Worm (Caenorhabditis elegans) whole organism, L4 larva: ENCODE results near the gene capg-2.

ENCODE experiments used
- D1046.2 ChIP-seq: fragments of 200-800 bp; sonication (Bioruptor generic); IDR thresholded peaks from 2 replicates; pipeline ENCODE4 v1.3.6; 2022; ENCODE audit warnings: missing genetic modification characterization, missing compliant biosample characterization
- F26F4.8 ChIP-seq: fragments of 200-800 bp; sonication (Bioruptor generic); conservative IDR thresholded peaks from 2 replicates; pipeline ENCODE4 v1.3.6; 2022; ENCODE audit warnings: missing genetic modification characterization, missing compliant biosample characterization
- F37D6.2 ChIP-seq: sonication (generic microtip); optimal IDR thresholded peaks from 2 replicates; lab custom pipeline; 2016; ENCODE audit warnings: mild to moderate bottlenecking, missing genetic modification characterization, missing compliant biosample characterization
- T20F7.1 ChIP-seq: fragments of 200-800 bp; sonication (Bioruptor generic); optimal IDR thresholded peaks from 2 replicates; lab custom pipeline; 2018; ENCODE audit warnings: mild to moderate bottlenecking, missing genetic modification characterization, missing compliant biosample characterization
- T26A8.4 ChIP-seq: fragments of 200-800 bp; sonication (Bioruptor generic); IDR thresholded peaks from 2 replicates; pipeline ENCODE4 v1.3.6; 2022; ENCODE audit warnings: missing genetic modification characterization, missing compliant biosample characterization
- Y48G9A.11 ChIP-seq: fragments of 200-800 bp; sonication (Bioruptor generic); IDR thresholded peaks from 2 replicates; pipeline ENCODE4 v1.3.6; 2022; ENCODE audit warnings: missing genetic modification reagents, missing genetic modification characterization, missing compliant biosample characterization
- Y75B8A.6 ChIP-seq: fragments of 200-800 bp; sonication (Bioruptor generic); IDR thresholded peaks from 2 replicates; pipeline ENCODE4 v1.3.6; 2022; ENCODE audit warnings: missing genetic modification reagents, missing genetic modification characterization, missing compliant biosample characterization
- ZK337.2 ChIP-seq: fragments of 200-800 bp; sonication (Bioruptor generic); IDR thresholded peaks from 2 replicates; pipeline ENCODE4 v1.3.6; 2022; ENCODE audit warnings: missing genetic modification reagents, missing genetic modification characterization, missing compliant biosample characterization
- ZK546.5 ChIP-seq, 2 experiments: sonication (generic microtip); optimal IDR thresholded peaks; 2 replicates each; lab custom pipeline; 2017; ENCODE audit warnings: missing biosample characterization in 2 of 2, missing genetic modification characterization in 2 of 2
- ceh-44 ChIP-seq: fragments of 200-800 bp; sonication (Bioruptor generic); IDR thresholded peaks from 2 replicates; pipeline ENCODE4 v1.3.6; 2022; ENCODE audit warnings: missing genetic modification reagents, missing genetic modification characterization, missing compliant biosample characterization
- ceh-82 ChIP-seq: sonication (generic microtip); optimal IDR thresholded peaks from 2 replicates; lab custom pipeline; 2017; ENCODE audit warnings: missing biosample characterization, missing genetic modification characterization
- ces-1 ChIP-seq: fragments of 150-350 bp; sonication (generic microtip); optimal IDR thresholded peaks from 4 replicates; lab custom pipeline; 2014; ENCODE audit warnings: missing biosample characterization, missing genetic modification reagents, missing genetic modification characterization
- cey-2 ChIP-seq: sonication (generic microtip); optimal IDR thresholded peaks from 3 replicates; lab custom pipeline; 2017; ENCODE audit warnings: missing genetic modification characterization, mild to moderate bottlenecking, missing compliant biosample characterization, antibody characterized with exemption, borderline replicate concordance; ENCODE audit not compliant: insufficient read depth
- daf-12 ChIP-seq: fragments of 150-350 bp; optimal IDR thresholded peaks from 2 replicates; lab custom pipeline; 2014; ENCODE audit warnings: missing biosample characterization, missing genetic modification reagents, missing genetic modification characterization
- daf-19 ChIP-seq: fragments of 200-800 bp; sonication (Bioruptor generic); conservative IDR thresholded peaks from 2 replicates; pipeline ENCODE4 v1.3.6; 2022; ENCODE audit warnings: missing genetic modification characterization, missing compliant biosample characterization
- daf-8 ChIP-seq: fragments of 200-800 bp; sonication (Bioruptor generic); IDR thresholded peaks from 2 replicates; pipeline ENCODE4 v1.3.6; 2022; ENCODE audit warnings: missing genetic modification characterization, missing compliant biosample characterization
- dve-1 ChIP-seq: sonication (generic microtip); optimal IDR thresholded peaks from 2 replicates; lab custom pipeline; 2017; ENCODE audit warnings: antibody characterized with exemption, mild to moderate bottlenecking, missing genetic modification characterization, missing compliant biosample characterization; ENCODE audit not compliant: insufficient read depth
- egl-43 ChIP-seq: fragments of 200-800 bp; sonication (Bioruptor generic); IDR thresholded peaks from 2 replicates; pipeline ENCODE4 v1.3.6; 2022; ENCODE audit warnings: missing genetic modification reagents, missing genetic modification characterization, missing compliant biosample characterization
- hif-1 ChIP-seq, 2 experiments: sonication (generic microtip); optimal IDR thresholded peaks; 2 replicates each; lab custom pipeline; 2016 to 2017; ENCODE audit warnings: missing compliant biosample characterization in 2 of 2, missing genetic modification characterization in 2 of 2, missing genetic modification reagents in 2 of 2, missing genotype in 2 of 2, mild to moderate bottlenecking in 1 of 2
- jun-1 ChIP-seq: fragments of 150-350 bp; optimal IDR thresholded peaks from 2 replicates; lab custom pipeline; 2014; ENCODE audit warnings: missing biosample characterization, missing genetic modification reagents, missing genetic modification characterization
- lim-7 ChIP-seq: fragments of 200-800 bp; sonication (Bioruptor generic); IDR thresholded peaks from 2 replicates; pipeline ENCODE4 v1.3.6; 2022; ENCODE audit warnings: missing genetic modification characterization, missing compliant biosample characterization
- lin-1 ChIP-seq: fragments of 200-800 bp; sonication (Bioruptor generic); IDR thresholded peaks from 2 replicates; pipeline ENCODE4 v1.3.6; 2022; ENCODE audit warnings: missing genetic modification reagents, missing genetic modification characterization, missing compliant biosample characterization
- lin-38 ChIP-seq: fragments of 200-800 bp; sonication (Bioruptor generic); IDR thresholded peaks from 2 replicates; pipeline ENCODE4 v1.3.6; 2022; ENCODE audit warnings: missing genetic modification reagents, missing genetic modification characterization, missing compliant biosample characterization
- lsy-2 ChIP-seq, 2 experiments: fragments of 150-350 bp in 1 of 2; sonication (generic microtip) in 1 of 2; optimal IDR thresholded peaks; 2 replicates each; lab custom pipeline; 2014 to 2017; ENCODE audit warnings: missing biosample characterization in 2 of 2, missing genetic modification characterization in 2 of 2
- madf-5 ChIP-seq, 2 experiments: fragments of 200-800 bp; sonication (Bioruptor generic); IDR thresholded peaks; 2 replicates each; pipeline ENCODE4 v1.3.6; 2022; ENCODE audit warnings: missing compliant biosample characterization in 2 of 2, missing genetic modification characterization in 2 of 2
- mdl-1 ChIP-seq, 2 experiments: fragments of 150-350 bp in 1 of 2; sonication (generic microtip) in 1 of 2; optimal IDR thresholded peaks; 2 replicates each; lab custom pipeline; 2014 to 2017; ENCODE audit warnings: missing biosample characterization in 2 of 2, missing genetic modification characterization in 2 of 2
- mep-1 ChIP-seq: fragments of 150-350 bp; sonication (generic microtip); optimal IDR thresholded peaks from 3 replicates; lab custom pipeline; 2014; ENCODE audit warnings: missing biosample characterization, missing genetic modification characterization
- mes-2 ChIP-seq: sonication (generic microtip); optimal IDR thresholded peaks from 2 replicates; lab custom pipeline; 2016; ENCODE audit warnings: missing genotype, mild to moderate bottlenecking, missing genetic modification characterization, missing compliant biosample characterization; ENCODE audit not compliant: poor library complexity, severe bottlenecking
- mxl-2 ChIP-seq: fragments of 200-800 bp; sonication (Bioruptor generic); conservative IDR thresholded peaks from 2 replicates; pipeline ENCODE4 v1.3.6; 2022; ENCODE audit warnings: missing genetic modification reagents, missing genetic modification characterization, missing compliant biosample characterization
- mxl-3 ChIP-seq: fragments of 200-800 bp; sonication (Bioruptor generic); optimal IDR thresholded peaks from 2 replicates; lab custom pipeline; 2018; ENCODE audit warnings: mild to moderate bottlenecking, missing genetic modification characterization, missing compliant biosample characterization
- nhr-102 ChIP-seq: sonication (generic microtip); optimal IDR thresholded peaks from 2 replicates; lab custom pipeline; 2016; ENCODE audit warnings: mild to moderate bottlenecking, missing genetic modification characterization, moderate library complexity, missing compliant biosample characterization
- nhr-111 ChIP-seq: fragments of 200-800 bp; sonication (Bioruptor generic); optimal IDR thresholded peaks from 2 replicates; lab custom pipeline; 2018; ENCODE audit warnings: mild to moderate bottlenecking, missing genetic modification characterization, missing compliant biosample characterization
- nhr-237 ChIP-seq: sonication (generic microtip); optimal IDR thresholded peaks from 2 replicates; lab custom pipeline; 2017; ENCODE audit warnings: missing biosample characterization, missing genetic modification characterization
- nhr-25 ChIP-seq: sonication (generic microtip); optimal IDR thresholded peaks from 2 replicates; lab custom pipeline; 2017; ENCODE audit warnings: missing genetic modification characterization, mild to moderate bottlenecking, missing compliant biosample characterization, antibody characterized with exemption, moderate library complexity, borderline replicate concordance; ENCODE audit not compliant: insufficient read depth
- nhr-28 ChIP-seq: fragments of 150-350 bp; optimal IDR thresholded peaks from 2 replicates; lab custom pipeline; 2014; ENCODE audit warnings: missing biosample characterization, missing genetic modification characterization
- nhr-41 ChIP-seq: fragments of 200-800 bp; sonication (Bioruptor generic); IDR thresholded peaks from 2 replicates; pipeline ENCODE4 v1.3.6; 2022; ENCODE audit warnings: missing genetic modification reagents, missing genetic modification characterization, missing compliant biosample characterization
- nhr-42 ChIP-seq: fragments of 200-800 bp; sonication (Bioruptor generic); IDR thresholded peaks from 2 replicates; pipeline ENCODE4 v1.3.6; 2022; ENCODE audit warnings: missing genetic modification characterization, missing compliant biosample characterization
- nhr-77 ChIP-seq: fragments of 150-350 bp; optimal IDR thresholded peaks from 2 replicates; lab custom pipeline; 2014; ENCODE audit warnings: missing biosample characterization, missing genetic modification characterization
- pqm-1 ChIP-seq: sonication (generic microtip); optimal IDR thresholded peaks from 2 replicates; lab custom pipeline; 2017; ENCODE audit warnings: missing biosample characterization, missing genetic modification characterization
- sdz-12 ChIP-seq: fragments of 200-800 bp; sonication (Bioruptor generic); optimal IDR thresholded peaks from 2 replicates; lab custom pipeline; 2018; ENCODE audit warnings: mild to moderate bottlenecking, missing genetic modification characterization, missing compliant biosample characterization
- set-16 ChIP-seq: fragments of 200-800 bp; sonication (Bioruptor generic); IDR thresholded peaks from 2 replicates; pipeline ENCODE4 v1.3.6; 2022; ENCODE audit warnings: missing genetic modification reagents, missing genetic modification characterization, missing compliant biosample characterization
- skn-1 ChIP-seq: fragments of 150-350 bp; optimal IDR thresholded peaks from 2 replicates; lab custom pipeline; 2014; ENCODE audit warnings: missing biosample characterization, missing genetic modification characterization
- spr-1 ChIP-seq: sonication (generic microtip); optimal IDR thresholded peaks from 2 replicates; lab custom pipeline; 2016; ENCODE audit warnings: mild to moderate bottlenecking, missing genetic modification characterization, missing compliant biosample characterization
- tra-1 ChIP-seq: fragments of 200-800 bp; sonication (Bioruptor generic); IDR thresholded peaks from 2 replicates; pipeline ENCODE4 v1.3.6; 2022; ENCODE audit warnings: missing genetic modification reagents, missing genetic modification characterization, missing compliant biosample characterization
- unc-130 ChIP-seq: sonication (generic microtip); optimal IDR thresholded peaks from 2 replicates; lab custom pipeline; 2016; ENCODE audit warnings: missing genetic modification reagents, missing genetic modification characterization, missing compliant biosample characterization
- zag-1 ChIP-seq: fragments of 150-350 bp; optimal IDR thresholded peaks from 2 replicates; lab custom pipeline; 2014; ENCODE audit warnings: missing biosample characterization, missing genetic modification characterization
- zfp-2 ChIP-seq: sonication (generic microtip); optimal IDR thresholded peaks from 2 replicates; lab custom pipeline; 2016; ENCODE audit warnings: mild to moderate bottlenecking, missing genetic modification characterization, missing compliant biosample characterization
- zip-11 ChIP-seq: fragments of 200-800 bp; sonication (Bioruptor generic); IDR thresholded peaks from 2 replicates; pipeline ENCODE4 v1.3.6; 2022; ENCODE audit warnings: missing genetic modification characterization, missing compliant biosample characterization
- zip-2 ChIP-seq: fragments of 150-350 bp; optimal IDR thresholded peaks from 2 replicates; lab custom pipeline; 2014; ENCODE audit warnings: missing biosample characterization, missing genetic modification characterization
- ztf-11 ChIP-seq: fragments of 150-350 bp; optimal IDR thresholded peaks from 2 replicates; lab custom pipeline; 2014; ENCODE audit warnings: missing biosample characterization, missing genetic modification characterization

The capg-2 gene

DNA sequence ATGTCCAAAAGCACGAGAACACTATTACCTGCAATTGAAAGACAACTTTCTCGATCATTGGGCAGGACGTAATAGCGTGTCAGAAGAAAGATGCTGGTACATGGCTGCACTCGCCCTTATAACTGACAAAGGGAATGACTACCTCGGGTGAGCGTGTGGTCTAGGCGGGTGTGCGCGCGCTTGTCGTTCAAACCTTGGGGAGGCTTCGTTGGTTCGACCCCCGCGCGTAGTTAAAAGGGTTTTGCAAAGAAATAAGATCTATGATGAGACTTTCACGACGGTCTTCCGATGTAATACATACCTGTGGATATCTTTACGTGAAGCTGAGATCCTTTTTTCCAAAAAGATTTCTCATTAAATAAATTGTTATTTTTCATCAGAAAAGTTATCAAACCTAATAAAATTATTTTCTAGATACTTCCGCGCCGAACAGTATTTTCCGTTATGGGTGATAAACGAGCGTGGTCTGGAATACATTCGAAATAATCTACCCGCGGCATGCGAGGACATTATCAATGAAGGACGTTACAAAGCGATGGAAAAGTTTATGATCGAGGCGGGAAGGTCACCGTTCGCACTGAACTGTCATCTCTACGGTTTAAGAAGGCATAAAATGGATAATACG lies 31.9 kb downstream of the capg-2 start (continued):
- TF ChIP-seq ceh-44 (GFP tag; lab: Robert Waterston, UW) = peak; percentile 98
- peak; percentile 89 for TF ChIP-seq F37D6.2
- peak; percentile 99 for TF ChIP-seq tra-1
- TF ChIP-seq Y75B8A.6 (GFP tag; lab: Robert Waterston, UW) = peak; percentile 96
- peak; percentile 93 for TF ChIP-seq mxl-2
- TF ChIP-seq lim-7 (GFP tag; lab: Robert Waterston, UW) = peak; percentile 100
- peak; percentile 96 for TF ChIP-seq nhr-42
- TF ChIP-seq egl-43 (GFP tag; lab: Robert Waterston, UW) = peak; percentile 100
- TF ChIP-seq jun-1 (tag; lab: Kevin White, UChicago) = peak; percentile 73
- TF ChIP-seq cey-2 (tag; lab: Kevin White, UChicago) = peak; percentile 42
- peak; percentile 98 for TF ChIP-seq lin-1 (GFP tag; lab: Robert Waterston, UW)
- TF ChIP-seq nhr-111 (GFP tag; lab: Kevin White, UChicago) = peak; percentile 100
- peak; percentile 84 for TF ChIP-seq set-16 (GFP tag; lab: Robert Waterston, UW)
- peak; percentile 26 for TF ChIP-seq zag-1 (tag; lab: Kevin White, UChicago)
- TF ChIP-seq ceh-82 (tag; lab: Kevin White, UChicago) = no peak
- peak; percentile 98 for TF ChIP-seq sdz-12 (GFP tag; lab: Kevin White, UChicago)
- peak; percentile 98 for TF ChIP-seq T26A8.4
- peak; percentile 100 for TF ChIP-seq nhr-41
- peak; percentile 83 for TF ChIP-seq unc-130 (GFP tag; lab: Kevin White, UChicago)
- TF ChIP-seq D1046.2 = peak; percentile 97
- peak; percentile 75 for TF ChIP-seq nhr-77 (tag; lab: Kevin White, UChicago)
- TF ChIP-seq zip-2 (tag; lab: Kevin White, UChicago) = peak; percentile 60
- TF ChIP-seq ZK546.5 (tag; optimal IDR thresholded peaks at IDR 0.05; lab: Kevin White, UChicago) = peak in 1 of 2 experiments; percentile 23
- peak; percentile 13 to 49 for TF ChIP-seq mdl-1 (tag; optimal IDR thresholded peaks at IDR 0.05; lab: Kevin White, UChicago)
- peak; percentile 49 for TF ChIP-seq ztf-11 (tag; lab: Kevin White, UChicago)
- peak; percentile 95 for TF ChIP-seq nhr-102 (tag; lab: Kevin White, UChicago)
- peak; percentile 98 for TF ChIP-seq ZK337.2 (GFP tag; lab: Robert Waterston, UW)
- TF ChIP-seq zip-11 (GFP tag; lab: Robert Waterston, UW) = peak; percentile 94
- peak; percentile 100 for TF ChIP-seq F26F4.8 (GFP tag; lab: Robert Waterston, UW)
- TF ChIP-seq lsy-2 (tag; optimal IDR thresholded peaks at IDR 0.05; lab: Kevin White, UChicago) = peak; percentile 58 to 86
- TF ChIP-seq skn-1 (tag; lab: Kevin White, UChicago) = no peak
- peak; percentile 86 for TF ChIP-seq T20F7.1
- peak; percentile 96 for TF ChIP-seq spr-1
- peak; percentile 91 for TF ChIP-seq mxl-3 (GFP tag; lab: Kevin White, UChicago)
- TF ChIP-seq daf-12 (tag; lab: Kevin White, UChicago) = no peak
- TF ChIP-seq daf-8 (GFP tag; lab: Robert Waterston, UW) = peak; percentile 96
- TF ChIP-seq hif-1 (tag; optimal IDR thresholded peaks at IDR 0.05; lab: Kevin White, UChicago) = peak; percentile 76 to 81
- no peak for TF ChIP-seq nhr-28 (tag; lab: Kevin White, UChicago)
- TF ChIP-seq lin-38 (GFP tag; lab: Robert Waterston, UW) = peak; percentile 93
- TF ChIP-seq madf-5 (GFP tag; IDR thresholded peaks at IDR 0.05; lab: Robert Waterston, UW) = peak; percentile 100
- no peak for TF ChIP-seq pqm-1 (tag; lab: Kevin White, UChicago)
- TF ChIP-seq ces-1 (GFP tag; lab: Kevin White, UChicago) = peak; percentile 55
- peak; percentile 53 for TF ChIP-seq nhr-25 (tag; lab: Kevin White, UChicago)
- TF ChIP-seq mes-2 (tag; lab: Kevin White, UChicago) = peak; percentile 95
- no peak for TF ChIP-seq nhr-237 (tag; lab: Kevin White, UChicago)
- peak; percentile 96 for TF ChIP-seq Y48G9A.11 (GFP tag; lab: Robert Waterston, UW)
- TF ChIP-seq daf-19 (GFP tag; lab: Robert Waterston, UW) = peak; percentile 100
- peak; percentile 89 for TF ChIP-seq dve-1 (tag; lab: Kevin White, UChicago)
- TF ChIP-seq mep-1 (tag; lab: Kevin White, UChicago) = peak; percentile 91
- peak; percentile 80 for TF ChIP-seq zfp-2 (tag; lab: Kevin White, UChicago)
